Worm (Caenorhabditis elegans) whole organism, L4 larva: Measurements from ENCODE around the gene efhc-1.

Experiments
- F10B5.3 ChIP-seq: sonication (generic microtip); optimal IDR thresholded peaks from 2 replicates; lab custom pipeline; 2016; ENCODE audit warnings: mild to moderate bottlenecking, missing genetic modification characterization, missing compliant biosample characterization
- Y48G9A.11 ChIP-seq: fragments of 200-800 bp; sonication (Bioruptor generic); IDR thresholded peaks from 2 replicates; pipeline ENCODE4 v1.3.6; 2022; ENCODE audit warnings: missing genetic modification reagents, missing genetic modification characterization, missing compliant biosample characterization
- ZK337.2 ChIP-seq: fragments of 200-800 bp; sonication (Bioruptor generic); IDR thresholded peaks from 2 replicates; pipeline ENCODE4 v1.3.6; 2022; ENCODE audit warnings: missing genetic modification reagents, missing genetic modification characterization, missing compliant biosample characterization
- aly-2 ChIP-seq: sonication (generic microtip); optimal IDR thresholded peaks from 2 replicates; lab custom pipeline; 2018; ENCODE audit warnings: missing biosample characterization, missing genetic modification characterization
- hlh-11 ChIP-seq: fragments of 200-800 bp; sonication (Bioruptor generic); optimal IDR thresholded peaks from 2 replicates; lab custom pipeline; 2018; ENCODE audit warnings: mild to moderate bottlenecking, missing genetic modification characterization, missing compliant biosample characterization
- lim-7 ChIP-seq: fragments of 200-800 bp; sonication (Bioruptor generic); IDR thresholded peaks from 2 replicates; pipeline ENCODE4 v1.3.6; 2022; ENCODE audit warnings: missing genetic modification characterization, missing compliant biosample characterization
- mep-1 ChIP-seq: fragments of 150-350 bp; sonication (generic microtip); optimal IDR thresholded peaks from 3 replicates; lab custom pipeline; 2014; ENCODE audit warnings: missing biosample characterization, missing genetic modification characterization
- nhr-25 ChIP-seq: sonication (generic microtip); optimal IDR thresholded peaks from 2 replicates; lab custom pipeline; 2017; ENCODE audit warnings: missing genetic modification characterization, mild to moderate bottlenecking, missing compliant biosample characterization, antibody characterized with exemption, moderate library complexity, borderline replicate concordance; ENCODE audit not compliant: insufficient read depth
- ztf-11 ChIP-seq: fragments of 150-350 bp; optimal IDR thresholded peaks from 2 replicates; lab custom pipeline; 2014; ENCODE audit warnings: missing biosample characterization, missing genetic modification characterization

ce11 chrX:10338761-10339160 is 19.4 kb upstream of the efhc-1 start:
- TF ChIP-seq lim-7 (GFP tag; lab: Robert Waterston, UW), result no peak
- no peak for TF ChIP-seq nhr-25
- TF ChIP-seq F10B5.3 (tag; lab: Kevin White, UChicago), result no peak
- peak; percentile 63 for TF ChIP-seq mep-1 (tag; lab: Kevin White, UChicago)
- no peak for TF ChIP-seq aly-2 (tag; lab: Kevin White, UChicago)
- TF ChIP-seq hlh-11 (tag; lab: Kevin White, UChicago), result peak; percentile 20
- TF ChIP-seq Y48G9A.11 (GFP tag; lab: Robert Waterston, UW), result no peak
- no peak for TF ChIP-seq ZK337.2
- no peak for TF ChIP-seq ztf-11
